Fruit fly (Drosophila melanogaster): ENCODE measurements around the gene CG4611.

DNA sequence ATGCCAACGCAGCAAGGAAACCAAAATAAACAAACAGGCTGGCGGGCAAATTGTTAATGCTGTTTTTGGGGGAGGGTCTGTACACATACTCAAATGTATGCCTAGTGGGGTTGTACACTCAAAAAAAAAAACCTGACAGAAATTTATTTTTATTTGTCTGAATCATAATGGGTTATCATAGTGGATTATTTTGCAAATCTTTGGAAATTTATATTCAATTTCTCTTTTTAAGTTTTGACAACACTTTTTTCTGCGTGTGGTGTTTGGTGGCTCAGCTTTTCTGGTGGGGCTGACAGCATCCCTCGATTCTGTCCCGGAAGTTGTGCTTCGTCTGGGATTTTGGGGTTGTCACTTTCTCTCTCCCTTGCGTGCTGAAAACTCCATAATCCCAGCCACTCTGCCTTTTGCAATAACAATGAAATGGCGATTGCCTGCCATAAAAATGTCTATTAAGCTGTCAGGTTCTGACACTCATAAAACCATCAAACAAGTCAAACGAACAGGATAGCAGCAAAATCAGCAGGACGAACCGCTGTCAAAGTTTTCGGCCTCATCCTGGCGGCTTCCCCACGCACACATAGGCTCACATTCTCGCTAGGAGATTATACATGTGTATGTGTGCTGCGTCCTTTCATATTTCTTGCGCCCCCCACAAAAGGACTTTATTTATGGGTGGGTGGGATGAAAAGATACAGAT lies 18.9 kb downstream of the CG4611 start:
- TF ChIP-seq CG33017 (tag; optimal IDR thresholded peaks at IDR 0.05) = no peak
- TF ChIP-seq Hr96 (GFP tag; optimal IDR thresholded peaks at IDR 0.05) = no peak
- TF ChIP-seq CG7045 (GFP tag; optimal IDR thresholded peaks at IDR 0.05) = no peak
- TF ChIP-seq kay (GFP tag; ENCODE audit: borderline replicate concordance) = no peak
- no peak for TF ChIP-seq Clk (GFP tag; optimal IDR thresholded peaks at IDR 0.05)
- TF ChIP-seq ovo (GFP tag; optimal IDR thresholded peaks at IDR 0.05) = no peak
- TF ChIP-seq bab1 (GFP tag; optimal IDR thresholded peaks at IDR 0.05) = no peak
- no peak for TF ChIP-seq CG11617 (GFP tag; optimal IDR thresholded peaks at IDR 0.05)
- no peak for TF ChIP-seq CG14711 (tag; optimal IDR thresholded peaks at IDR 0.05)

All from whole organism, adult.